Worm (Caenorhabditis elegans) whole organism, late embryonic: Measurements from ENCODE around the gene C17G1.5.

Source experiments
- Y22D7AL.16 ChIP-seq: sonication (generic microtip); optimal IDR thresholded peaks from 2 replicates; lab custom pipeline; 2016; ENCODE audit warnings: missing genetic modification characterization, missing compliant biosample characterization
- ahr-1 ChIP-seq: sonication (generic microtip); optimal IDR thresholded peaks from 2 replicates; lab custom pipeline; 2016; ENCODE audit warnings: missing genetic modification characterization, missing compliant biosample characterization
- ceh-14 ChIP-seq: sonication (generic microtip); optimal IDR thresholded peaks from 2 replicates; lab custom pipeline; 2016; ENCODE audit warnings: missing genotype, missing genetic modification characterization, missing compliant biosample characterization
- ceh-2 ChIP-seq: sonication (generic microtip); optimal IDR thresholded peaks from 2 replicates; lab custom pipeline; 2016; ENCODE audit warnings: missing genotype, missing genetic modification characterization, missing compliant biosample characterization
- ceh-22 ChIP-seq: sonication (generic microtip); optimal IDR thresholded peaks from 2 replicates; lab custom pipeline; 2017; ENCODE audit warnings: missing biosample characterization, missing genetic modification characterization
- ceh-24 ChIP-seq: sonication (generic microtip); optimal IDR thresholded peaks from 2 replicates; lab custom pipeline; 2016; ENCODE audit warnings: mild to moderate bottlenecking, missing genetic modification characterization, missing compliant biosample characterization
- ceh-30 ChIP-seq: fragments of 150-350 bp; optimal IDR thresholded peaks from 2 replicates; lab custom pipeline; 2014; ENCODE audit warnings: missing biosample characterization, missing genetic modification characterization
- ceh-45 ChIP-seq: fragments of 200-800 bp; sonication (Bioruptor generic); IDR thresholded peaks from 2 replicates; pipeline ENCODE4 v1.3.6; 2022; ENCODE audit warnings: missing genetic modification reagents, missing genetic modification characterization, missing compliant biosample characterization
- ceh-48 ChIP-seq: sonication (generic microtip); optimal IDR thresholded peaks from 2 replicates; lab custom pipeline; 2016; ENCODE audit warnings: missing genetic modification characterization, inconsistent platforms, missing compliant biosample characterization
- ceh-9 ChIP-seq: sonication (generic microtip); optimal IDR thresholded peaks from 2 replicates; lab custom pipeline; 2016; ENCODE audit warnings: mild to moderate bottlenecking, missing genetic modification characterization, inconsistent platforms, missing compliant biosample characterization
- dmd-4 ChIP-seq: sonication (generic microtip); optimal IDR thresholded peaks from 2 replicates; lab custom pipeline; 2016; ENCODE audit warnings: borderline replicate concordance, missing genetic modification characterization, missing compliant biosample characterization
- elt-2 ChIP-seq: sonication (generic microtip); optimal IDR thresholded peaks from 2 replicates; lab custom pipeline; 2016; ENCODE audit warnings: missing genetic modification reagents, missing genetic modification characterization, missing compliant biosample characterization
- elt-4 ChIP-seq: sonication (generic microtip); optimal IDR thresholded peaks from 2 replicates; lab custom pipeline; 2016; ENCODE audit warnings: missing genetic modification characterization, missing compliant biosample characterization
- fax-1 ChIP-seq: sonication (generic microtip); optimal IDR thresholded peaks from 2 replicates; lab custom pipeline; 2016; ENCODE audit warnings: missing genotype, missing genetic modification characterization, missing compliant biosample characterization
- fkh-6 ChIP-seq: sonication (generic microtip); optimal IDR thresholded peaks from 2 replicates; lab custom pipeline; 2016; ENCODE audit warnings: missing genetic modification characterization, missing compliant biosample characterization
- gmeb-2 ChIP-seq: sonication (generic microtip); optimal IDR thresholded peaks from 2 replicates; lab custom pipeline; 2016; ENCODE audit warnings: missing genetic modification characterization, inconsistent platforms, missing compliant biosample characterization
- hlh-13 ChIP-seq: fragments of 200-800 bp; sonication (Bioruptor generic); optimal IDR thresholded peaks from 2 replicates; lab custom pipeline; 2018; ENCODE audit warnings: mild to moderate bottlenecking, missing genetic modification characterization, missing compliant biosample characterization
- hlh-30 ChIP-seq: sonication (generic microtip); optimal IDR thresholded peaks from 2 replicates; lab custom pipeline; 2017; ENCODE audit warnings: antibody characterized with exemption, missing genetic modification characterization, missing compliant biosample characterization; ENCODE audit not compliant: insufficient read depth
- hlh-6 ChIP-seq: sonication (generic microtip); optimal IDR thresholded peaks from 2 replicates; lab custom pipeline; 2016; ENCODE audit warnings: missing genotype, missing genetic modification characterization, missing compliant biosample characterization
- lin-11 ChIP-seq: fragments of 200-800 bp; sonication (Bioruptor generic); optimal IDR thresholded peaks from 2 replicates; lab custom pipeline; 2018; ENCODE audit warnings: mild to moderate bottlenecking, missing genetic modification characterization, missing compliant biosample characterization
- madf-2 ChIP-seq: sonication (generic microtip); optimal IDR thresholded peaks from 2 replicates; lab custom pipeline; 2017; ENCODE audit warnings: missing genetic modification characterization, missing compliant biosample characterization
- nfya-1 ChIP-seq: sonication (generic microtip); optimal IDR thresholded peaks from 2 replicates; lab custom pipeline; 2017; ENCODE audit warnings: missing genetic modification characterization, mild to moderate bottlenecking, missing compliant biosample characterization, antibody characterized with exemption, moderate library complexity
- nhr-11 ChIP-seq: fragments of 150-350 bp; optimal IDR thresholded peaks from 2 replicates; lab custom pipeline; 2014; ENCODE audit warnings: missing biosample characterization, missing genetic modification characterization
- nhr-232 ChIP-seq: sonication (generic microtip); optimal IDR thresholded peaks from 2 replicates; lab custom pipeline; 2016; ENCODE audit warnings: missing genetic modification characterization, missing compliant biosample characterization
- npax-4 ChIP-seq: sonication (generic microtip); optimal IDR thresholded peaks from 2 replicates; lab custom pipeline; 2016; ENCODE audit warnings: missing genetic modification characterization, missing compliant biosample characterization
- pax-1 ChIP-seq: fragments of 150-350 bp; optimal IDR thresholded peaks from 2 replicates; lab custom pipeline; 2014; ENCODE audit warnings: missing biosample characterization, missing genetic modification characterization
- pha-2 ChIP-seq: sonication (generic microtip); optimal IDR thresholded peaks from 2 replicates; lab custom pipeline; 2017; ENCODE audit warnings: mild to moderate bottlenecking, missing genetic modification characterization, missing compliant biosample characterization
- pha-4 ChIP-seq: fragments of 150-350 bp; optimal IDR thresholded peaks from 2 replicates; lab custom pipeline; 2018; ENCODE audit warnings: missing biosample characterization, missing genetic modification reagents, missing genetic modification characterization
- pqm-1 ChIP-seq: sonication (generic microtip); optimal IDR thresholded peaks from 2 replicates; lab custom pipeline; 2016; ENCODE audit warnings: missing genetic modification characterization, missing compliant biosample characterization
- ref-2 ChIP-seq: sonication (generic microtip); optimal IDR thresholded peaks from 2 replicates; lab custom pipeline; 2016; ENCODE audit warnings: missing genetic modification characterization, missing compliant biosample characterization
- sdc-2 ChIP-seq: sonication (generic microtip); optimal IDR thresholded peaks from 2 replicates; lab custom pipeline; 2016; ENCODE audit warnings: missing genotype, missing genetic modification characterization, missing compliant biosample characterization
- sox-2 ChIP-seq: fragments of 200-800 bp; sonication (Bioruptor generic); IDR thresholded peaks from 2 replicates; pipeline ENCODE4 v1.3.6; 2022; ENCODE audit warnings: missing genetic modification reagents, missing genetic modification characterization, missing compliant biosample characterization
- sox-4 ChIP-seq: sonication (generic microtip); optimal IDR thresholded peaks from 2 replicates; lab custom pipeline; 2017; ENCODE audit warnings: mild to moderate bottlenecking, missing genetic modification characterization, inconsistent platforms, missing compliant biosample characterization
- syd-9 ChIP-seq: sonication (generic microtip); optimal IDR thresholded peaks from 2 replicates; lab custom pipeline; 2016; ENCODE audit warnings: mild to moderate bottlenecking, missing genetic modification characterization, moderate library complexity, missing compliant biosample characterization
- tbx-2 ChIP-seq: sonication (generic microtip); optimal IDR thresholded peaks from 2 replicates; lab custom pipeline; 2016; ENCODE audit warnings: missing genetic modification characterization, missing compliant biosample characterization
- tbx-7 ChIP-seq: sonication (generic microtip); optimal IDR thresholded peaks from 2 replicates; lab custom pipeline; 2016; ENCODE audit warnings: missing genotype, missing genetic modification characterization, missing compliant biosample characterization
- unc-55 ChIP-seq: sonication (generic microtip); optimal IDR thresholded peaks from 2 replicates; lab custom pipeline; 2017; ENCODE audit warnings: missing biosample characterization, missing genetic modification reagents, missing genetic modification characterization
- unc-86 ChIP-seq: sonication (generic microtip); optimal IDR thresholded peaks from 2 replicates; lab custom pipeline; 2016; ENCODE audit warnings: missing genetic modification characterization, missing compliant biosample characterization
- zip-5 ChIP-seq: sonication (generic microtip); optimal IDR thresholded peaks from 2 replicates; lab custom pipeline; 2016; ENCODE audit warnings: missing genetic modification characterization, missing compliant biosample characterization

The C17G1.5 gene

ce11 chrX:9917362-9917761, 21.2 kb upstream of the C17G1.5 start, which contains the start of gene F21G4.6 (continued):
- TF ChIP-seq ceh-30 (no peak), elt-4 (tag; lab: Kevin White, UChicago) (no peak), pax-1 (tag; lab: Kevin White, UChicago) (no peak), hlh-13 (no peak), pqm-1 (no peak), zip-5 (tag; lab: Kevin White, UChicago) (peak; percentile 23), nhr-232 (tag; lab: Kevin White, UChicago) (no peak), ceh-9 (tag; lab: Kevin White, UChicago) (no peak), ref-2 (tag; lab: Kevin White, UChicago) (no peak), hlh-30 (no peak), npax-4 (no peak), fkh-6 (tag; lab: Kevin White, UChicago) (peak; percentile 20), tbx-2 (peak; percentile 66), nhr-11 (tag; lab: Kevin White, UChicago) (no peak), pha-4 (tag; lab: Kevin White, UChicago) (no peak), pha-2 (tag; lab: Kevin White, UChicago) (no peak)

- TF ChIP-seq pax-1 (tag; lab: Kevin White, UChicago) (no peak), dmd-4 (tag; lab: Kevin White, UChicago) (no peak), sdc-2 (tag; lab: Kevin White, UChicago) (no peak), unc-86 (tag; lab: Kevin White, UChicago) (no peak), ceh-9 (tag; lab: Kevin White, UChicago) (no peak), fax-1 (tag; lab: Kevin White, UChicago) (no peak), ceh-30 (no peak), nfya-1 (no peak), ref-2 (tag; lab: Kevin White, UChicago) (no peak), ceh-2 (tag; lab: Kevin White, UChicago) (no peak), sox-4 (tag; lab: Kevin White, UChicago) (no peak), tbx-2 (no peak), ceh-14 (tag; lab: Kevin White, UChicago) (no peak), ceh-48 (tag; lab: Kevin White, UChicago) (no peak), ahr-1 (tag; lab: Kevin White, UChicago) (no peak)
Measured at ce11 chrX:9918997-9919396, 19.6 kb upstream of the C17G1.5 start, which contains the start of gene folr-1. TSS of gene folr-1 (plus strand) at chrX:9919297.

- TF ChIP-seq sdc-2 (tag; lab: Kevin White, UChicago) (no peak), elt-4 (tag; lab: Kevin White, UChicago) (no peak), sox-2 (GFP tag; lab: Robert Waterston, UW) (no peak), ceh-24 (tag; lab: Kevin White, UChicago) (no peak), fkh-6 (tag; lab: Kevin White, UChicago) (no peak), hlh-6 (tag; lab: Kevin White, UChicago) (no peak), unc-55 (GFP tag; lab: Kevin White, UChicago) (no peak), tbx-7 (no peak)
Measured at ce11 chrX:9921257-9921656, 17.3 kb upstream of the C17G1.5 start, which contains the start of gene C17G1.2. TSS of gene C17G1.2 (plus strand) at chrX:9921557.

- TF ChIP-seq elt-2 (peak; percentile 70), ceh-45 (no peak)
Measured at ce11 chrX:9924962-9925361, 13.6 kb upstream of the C17G1.5 start, which contains the start of gene ugt-23. TSS of gene ugt-23 (minus strand) at chrX:9925173.

ce11 chrX:9927993-9928392, 10.6 kb upstream of the C17G1.5 start:
- TF ChIP-seq Y22D7AL.16 (no peak), lin-11 (tag; lab: Kevin White, UChicago) (no peak), hlh-30 (peak; percentile 54), syd-9 (tag; lab: Kevin White, UChicago) (no peak), madf-2 (tag; lab: Kevin White, UChicago) (no peak), pqm-1 (no peak), ceh-9 (tag; lab: Kevin White, UChicago) (no peak), gmeb-2 (no peak), ceh-22 (tag; lab: Kevin White, UChicago) (no peak)
